Fruit fly (Drosophila melanogaster): ENCODE measurements around the gene COX8.
A peak's percentile ranks its signal among the peaks of the same experiment; 100 is the strongest.

COX8 gene

dm6 chr3L:21496865-21497634, 42.2 kb downstream of the COX8 start, which contains the start of gene Hr78 (continued):
- no peak for TF ChIP-seq crc (GFP tag; optimal IDR thresholded peaks at IDR 0.05)
- TF ChIP-seq CG2120 (GFP tag; optimal IDR thresholded peaks at IDR 0.05): peak; percentile 33
- no peak for TF ChIP-seq fd102C (GFP tag; optimal IDR thresholded peaks at IDR 0.05)
- TF ChIP-seq HLH54F (GFP tag; optimal IDR thresholded peaks at IDR 0.05): peak; percentile 2
- TF ChIP-seq cg (GFP tag; optimal IDR thresholded peaks at IDR 0.05): peak; percentile 86
- TF ChIP-seq CG32772 (GFP tag; IDR thresholded peaks at IDR 0.05): no peak
- no peak for TF ChIP-seq Bgb (GFP tag; IDR thresholded peaks at IDR 0.05; ENCODE audit: partially characterized antibody)
- no peak for TF ChIP-seq h (optimal IDR thresholded peaks at IDR 0.05)
- peak; percentile 87 for TF ChIP-seq CG2712 (tag; optimal IDR thresholded peaks at IDR 0.05)
- TF ChIP-seq CG34224 (GFP tag; IDR thresholded peaks at IDR 0.05; ENCODE audit: partially characterized antibody): 0 out of 3 replicates have a peak, but pooled peaks have one; percentile 35
- TF ChIP-seq pan (optimal IDR thresholded peaks at IDR 0.05): no peak
- TF ChIP-seq pan (GFP tag; optimal IDR thresholded peaks at IDR 0.05 in 1 of 2, IDR thresholded peaks at IDR 0.05 in 1 of 2): peak in 1 of 2 experiments; percentile 62
- TF ChIP-seq CG4404 (GFP tag; IDR thresholded peaks at IDR 0.05): peak; percentile 24; the same call in 1 of the 2 replicates
- TF ChIP-seq CG10431 (GFP tag; optimal IDR thresholded peaks at IDR 0.05): peak; percentile 77
- TF ChIP-seq CG43689 (GFP tag; IDR thresholded peaks at IDR 0.05): no peak
- TF ChIP-seq CG10565 (GFP tag; optimal IDR thresholded peaks at IDR 0.05): no peak
- TF ChIP-seq pita (GFP tag; optimal IDR thresholded peaks at IDR 0.05): peak; percentile 4
- TF ChIP-seq CG31224 (GFP tag; IDR thresholded peaks at IDR 0.05): peak; percentile 45
- TF ChIP-seq CG7556 (GFP tag; optimal IDR thresholded peaks at IDR 0.05): peak; percentile 92
- TF ChIP-seq CG9817 (tag; optimal IDR thresholded peaks at IDR 0.05): peak; percentile 73
- no peak for TF ChIP-seq nau (GFP tag; optimal IDR thresholded peaks at IDR 0.05)
- peak; percentile 9 for TF ChIP-seq CG2202 (tag; optimal IDR thresholded peaks at IDR 0.05)
- no peak for TF ChIP-seq oc (tag; optimal IDR thresholded peaks at IDR 0.05)
- no peak for TF ChIP-seq chn (GFP tag; optimal IDR thresholded peaks at IDR 0.05)
- TF ChIP-seq lab (GFP tag; optimal IDR thresholded peaks at IDR 0.05): peak; percentile 91
- TF ChIP-seq Nf-YB (GFP tag; optimal IDR thresholded peaks at IDR 0.05): peak; percentile 69
- peak; percentile 56 for TF ChIP-seq CG1602 (GFP tag; optimal IDR thresholded peaks at IDR 0.05)
- peak; percentile 52 for TF ChIP-seq CG15514 (GFP tag; optimal IDR thresholded peaks at IDR 0.05)
- peak; percentile 81 for TF ChIP-seq YL-1 (GFP tag; optimal IDR thresholded peaks at IDR 0.05)
- TF ChIP-seq her (GFP tag; optimal IDR thresholded peaks at IDR 0.05): no peak
- peak; percentile 58 for TF ChIP-seq Chrac-16 (GFP tag; optimal IDR thresholded peaks at IDR 0.05)
- peak; percentile 40 for TF ChIP-seq CG18764 (GFP tag; optimal IDR thresholded peaks at IDR 0.05)
- TF ChIP-seq da (GFP tag; optimal IDR thresholded peaks at IDR 0.05): no peak
- peak; percentile 56 for TF ChIP-seq Fer2 (tag; optimal IDR thresholded peaks at IDR 0.05)
- no peak for TF ChIP-seq HLH4C (GFP tag; IDR thresholded peaks at IDR 0.05; ENCODE audit: partially characterized antibody)
- no peak for TF ChIP-seq ab (GFP tag; optimal IDR thresholded peaks at IDR 0.05)
- TF ChIP-seq maf-S (GFP tag; optimal IDR thresholded peaks at IDR 0.05): no peak
- TF ChIP-seq Jarid2 (GFP tag; optimal IDR thresholded peaks at IDR 0.05): peak; percentile 50
- TF ChIP-seq CG17328 (GFP tag; IDR thresholded peaks at IDR 0.05): peak; percentile 66; the same call in 1 of the 2 replicates
- TF ChIP-seq CG4328 (GFP tag; optimal IDR thresholded peaks at IDR 0.05): peak; percentile 77
- peak; percentile 88 for TF ChIP-seq CG12391 (tag; optimal IDR thresholded peaks at IDR 0.05)
- TF ChIP-seq CG2116 (GFP tag; optimal IDR thresholded peaks at IDR 0.05): peak; percentile 48
- TF ChIP-seq CG3838 (GFP tag; optimal IDR thresholded peaks at IDR 0.05): peak; percentile 19
- no peak for TF ChIP-seq CG7963 (GFP tag; IDR thresholded peaks at IDR 0.05; ENCODE audit: partially characterized antibody)
- TF ChIP-seq CG15011 (GFP tag; optimal IDR thresholded peaks at IDR 0.05): peak; percentile 47
- TF ChIP-seq ranshi (GFP tag; IDR thresholded peaks at IDR 0.05): peak; percentile 50
- no peak for TF ChIP-seq Dip3 (GFP tag; optimal IDR thresholded peaks at IDR 0.05)
- peak; percentile 74 for TF ChIP-seq Nf-YC (tag; optimal IDR thresholded peaks at IDR 0.05)
- peak; percentile 43; the same call in 1 of the 3 replicates for TF ChIP-seq Optix (GFP tag; IDR thresholded peaks at IDR 0.05)

Data from whole organism, embryonic.